Fruit fly (Drosophila melanogaster): ENCODE results near the gene Msp300.
A peak's percentile ranks its signal among the peaks of the same experiment; 100 is the strongest.

Msp300 gene

DNA sequence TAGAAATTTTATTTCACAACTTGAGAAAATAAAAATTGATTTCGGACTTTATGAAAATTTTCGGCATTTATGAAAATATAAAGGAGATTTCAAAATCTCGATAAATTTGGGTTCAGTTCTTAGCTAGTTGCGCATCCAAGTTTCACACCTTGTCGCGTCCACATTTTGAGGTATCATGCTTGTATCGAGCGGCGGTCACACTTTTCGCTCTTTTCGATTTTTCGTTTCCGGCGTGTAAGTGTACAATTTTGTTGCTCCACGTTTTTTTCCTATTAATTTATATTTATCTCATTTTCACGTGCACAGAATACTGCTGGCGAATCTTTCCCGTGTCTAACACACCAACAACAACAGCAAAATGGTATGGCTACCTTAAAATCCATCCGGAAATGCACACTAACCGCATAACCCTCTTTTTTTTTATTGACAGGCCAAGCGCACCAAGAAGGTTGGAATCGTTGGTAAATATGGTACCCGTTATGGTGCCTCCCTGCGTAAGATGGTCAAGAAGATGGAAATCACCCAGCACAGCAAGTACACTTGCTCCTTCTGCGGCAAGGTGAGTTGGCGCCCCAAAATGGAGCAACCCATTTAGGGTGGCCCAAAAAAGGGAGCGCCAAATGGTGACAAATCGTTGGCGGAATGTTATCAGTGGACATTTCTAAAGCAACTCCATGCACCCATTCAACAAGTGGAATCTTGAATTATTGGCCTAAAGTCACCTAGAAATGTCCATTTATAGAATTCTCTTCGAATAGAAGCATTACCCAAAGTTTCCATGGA, 29.7 kb upstream of the Msp300 start, which contains the start of gene RpL37A (continued):
- TF ChIP-seq Hr3 (GFP tag; optimal IDR thresholded peaks at IDR 0.05) (peak; percentile 13), hkb (optimal IDR thresholded peaks at IDR 0.05) (peak; percentile 26), hkb (GFP tag; IDR thresholded peaks at IDR 0.05) (peak; percentile 82), CG8924 (tag; optimal IDR thresholded peaks at IDR 0.05) (peak; percentile 69), ro (GFP tag; IDR thresholded peaks at IDR 0.05) (no peak), chn (GFP tag; optimal IDR thresholded peaks at IDR 0.05) (peak; percentile 38), Fer2 (tag; optimal IDR thresholded peaks at IDR 0.05) (peak; percentile 41), zf30C (GFP tag; optimal IDR thresholded peaks at IDR 0.05) (peak; percentile 28), CG11560 (tag; IDR thresholded peaks at IDR 0.05) (no peak; the same call in 2 of the 3 replicates), CG2116 (GFP tag; optimal IDR thresholded peaks at IDR 0.05) (peak; percentile 86), CrebB (tag; optimal IDR thresholded peaks at IDR 0.05) (peak; percentile 59), klu (GFP tag; IDR thresholded peaks at IDR 0.05) (peak; percentile 33; the same call in 1 of the 2 replicates), Spps (tag; optimal IDR thresholded peaks at IDR 0.05) (peak; percentile 71), chinmo (GFP tag; IDR thresholded peaks at IDR 0.05; ENCODE audit: partially characterized antibody) (peak; percentile 65; the same call in 1 of the 4 replicates), ATbp (GFP tag; optimal IDR thresholded peaks at IDR 0.05) (peak; percentile 66), CG6689 (GFP tag; IDR thresholded peaks at IDR 0.05) (peak; percentile 50), CG12769 (tag; optimal IDR thresholded peaks at IDR 0.05) (peak; percentile 78), CG32767 (GFP tag; IDR thresholded peaks at IDR 0.05) (peak; percentile 51; the same call in 1 of the 2 replicates), Atf3 (GFP tag; optimal IDR thresholded peaks at IDR 0.05) (no peak), CG4282 (GFP tag; optimal IDR thresholded peaks at IDR 0.05) (peak; percentile 63), CG9727 (GFP tag; optimal IDR thresholded peaks at IDR 0.05) (peak; percentile 91), CG9215 (GFP tag; IDR thresholded peaks at IDR 0.05) (no peak), Dek (tag; optimal IDR thresholded peaks at IDR 0.05) (peak; percentile 58), da (GFP tag; optimal IDR thresholded peaks at IDR 0.05) (peak; percentile 76), Dp (GFP tag; optimal IDR thresholded peaks at IDR 0.05) (peak; percentile 54), CG1024 (GFP tag; IDR thresholded peaks at IDR 0.05) (peak; percentile 81), Myb (GFP tag; optimal IDR thresholded peaks at IDR 0.05) (peak; percentile 81), Meics (GFP tag; optimal IDR thresholded peaks at IDR 0.05) (peak; percentile 91), crp (GFP tag; optimal IDR thresholded peaks at IDR 0.05) (peak in 1 of 2 experiments; percentile 54), CG1529 (GFP tag; optimal IDR thresholded peaks at IDR 0.05) (peak; percentile 39), danr (GFP tag; IDR thresholded peaks at IDR 0.05) (peak; percentile 30; the same call in 1 of the 2 replicates), E2f1 (GFP tag; IDR thresholded peaks at IDR 0.05) (peak; percentile 68), Drgx (GFP tag; IDR thresholded peaks at IDR 0.05) (no peak), Side (GFP tag; optimal IDR thresholded peaks at IDR 0.05) (peak; percentile 87), TFAM (GFP tag; optimal IDR thresholded peaks at IDR 0.05) (peak; percentile 68), CG18619 (GFP tag; optimal IDR thresholded peaks at IDR 0.05) (peak; percentile 81), Hr51 (GFP tag; optimal IDR thresholded peaks at IDR 0.05) (peak; percentile 58 to 81), esg (GFP tag; conservative IDR thresholded peaks at IDR 0.05) (no peak), slbo (GFP tag; IDR thresholded peaks at IDR 0.05) (peak; percentile 61), CG13624 (GFP tag; optimal IDR thresholded peaks at IDR 0.05) (peak; percentile 89), CG12071 (GFP tag; optimal IDR thresholded peaks at IDR 0.05) (peak; percentile 78), btn (GFP tag; optimal IDR thresholded peaks at IDR 0.05) (peak; percentile 66), Neu2 (GFP tag; optimal IDR thresholded peaks at IDR 0.05; ENCODE audit: borderline replicate concordance) (peak; percentile 17), gt (GFP tag; IDR thresholded peaks at IDR 0.05) (peak; percentile 34; the same call in 1 of the 2 replicates), wor (GFP tag; IDR thresholded peaks at IDR 0.05) (no peak), cg (GFP tag; optimal IDR thresholded peaks at IDR 0.05) (no peak), CG8290 (GFP tag; optimal IDR thresholded peaks at IDR 0.05) (peak; percentile 86), CG8290 (tag; optimal IDR thresholded peaks at IDR 0.05) (peak; percentile 81 to 89), abd-A (tag; optimal IDR thresholded peaks at IDR 0.05) (no peak)

Data from whole organism, embryonic.